Worm (Caenorhabditis elegans) whole organism, L2 larva: ENCODE results near the gene K06H6.1.

Experiments
- nhr-25 ChIP-seq: fragments of 150-350 bp; sonication (generic microtip); optimal IDR thresholded peaks from 3 replicates; lab custom pipeline; 2014; ENCODE audit warnings: missing biosample characterization, missing genetic modification characterization
- snpc-4 ChIP-seq: fragments of 150-350 bp; optimal IDR thresholded peaks from 2 replicates; lab custom pipeline; 2014; ENCODE audit warnings: missing biosample characterization, missing genetic modification characterization
- ztf-1 ChIP-seq: fragments of 200-800 bp; sonication (Bioruptor generic); conservative IDR thresholded peaks from 2 replicates; pipeline ENCODE4 v1.3.6; 2022; ENCODE audit warnings: missing genetic modification characterization, missing compliant biosample characterization

DNA sequence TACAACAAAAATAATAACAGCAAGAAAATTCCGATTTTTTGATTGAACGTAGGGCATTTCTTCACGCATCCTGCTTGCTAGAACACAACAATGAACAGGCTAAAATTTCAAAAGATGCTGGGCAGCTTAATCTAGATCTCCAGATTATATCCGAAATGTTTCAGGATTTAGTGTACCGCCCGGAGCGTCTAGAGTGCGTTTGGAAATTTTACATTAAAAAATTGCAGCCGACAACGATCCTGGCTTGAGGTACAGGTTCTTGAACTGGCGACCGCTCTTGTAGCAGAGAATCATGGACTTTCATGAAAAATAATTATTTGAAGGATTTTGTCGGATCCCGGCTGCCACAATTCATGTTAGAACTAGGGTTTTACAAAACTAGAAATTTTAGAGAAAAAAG is 39.9 kb upstream of the K06H6.1 start, which contains the start of gene C14C6.6:
- TF ChIP-seq nhr-25 (tag; lab: Kevin White, UChicago) = no peak
- TF ChIP-seq ztf-1 (GFP tag; lab: Robert Waterston, UW) = no peak
- TF ChIP-seq snpc-4 (tag; lab: Kevin White, UChicago) = no peak
